Fruit fly (Drosophila melanogaster): ENCODE data around the gene CG33098.

DNA sequence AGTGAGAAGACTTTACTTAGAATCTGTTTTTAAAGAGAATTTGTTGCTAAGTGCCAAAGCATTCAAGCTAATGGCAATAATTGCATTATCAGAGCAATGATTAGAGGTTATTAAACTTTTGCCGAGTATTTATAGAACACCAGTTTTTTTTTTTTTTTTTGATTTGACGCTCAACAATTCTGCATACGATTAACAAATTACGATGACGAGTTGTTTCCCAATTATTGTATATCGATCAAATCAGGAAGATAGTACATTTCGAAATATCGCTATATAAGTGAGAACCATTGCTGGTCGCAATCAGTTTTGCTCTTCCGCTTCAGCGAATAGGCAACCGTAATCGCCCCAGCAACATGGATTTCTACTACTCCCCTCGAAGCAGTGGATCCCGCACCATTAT lies 13.2 kb upstream of the CG33098 start, which contains the start of gene GstD4:
- TF ChIP-seq h (optimal IDR thresholded peaks at IDR 0.05) (no peak), psq (optimal IDR thresholded peaks at IDR 0.05) (no peak), Myc (optimal IDR thresholded peaks at IDR 0.05) (no peak)
